Worm (Caenorhabditis elegans) whole organism, L4 larva: Measurements from ENCODE around the gene hsp-4.

Experiments used
- F10B5.3 ChIP-seq: sonication (generic microtip); optimal IDR thresholded peaks from 2 replicates; lab custom pipeline; 2016; ENCODE audit warnings: mild to moderate bottlenecking, missing genetic modification characterization, missing compliant biosample characterization
- F44E2.7 ChIP-seq: fragments of 200-800 bp; sonication (Bioruptor generic); IDR thresholded peaks from 2 replicates; pipeline ENCODE4 v2.1.2; 2022; ENCODE audit warnings: missing genetic modification characterization, missing compliant biosample characterization
- F49E8.2 ChIP-seq: sonication (generic microtip); optimal IDR thresholded peaks from 2 replicates; lab custom pipeline; 2016; ENCODE audit warnings: missing compliant biosample characterization, mild to moderate bottlenecking, missing genetic modification characterization, borderline replicate concordance
- T20F7.1 ChIP-seq: fragments of 200-800 bp; sonication (Bioruptor generic); optimal IDR thresholded peaks from 2 replicates; lab custom pipeline; 2018; ENCODE audit warnings: mild to moderate bottlenecking, missing genetic modification characterization, missing compliant biosample characterization
- T26A8.4 ChIP-seq: fragments of 200-800 bp; sonication (Bioruptor generic); IDR thresholded peaks from 2 replicates; pipeline ENCODE4 v1.3.6; 2022; ENCODE audit warnings: missing genetic modification characterization, missing compliant biosample characterization
- Y5F2A.4 ChIP-seq: fragments of 200-800 bp; sonication (Bioruptor generic); optimal IDR thresholded peaks from 2 replicates; lab custom pipeline; 2018; ENCODE audit warnings: mild to moderate bottlenecking, missing genetic modification characterization, missing compliant biosample characterization
- Y75B8A.6 ChIP-seq: fragments of 200-800 bp; sonication (Bioruptor generic); IDR thresholded peaks from 2 replicates; pipeline ENCODE4 v1.3.6; 2022; ENCODE audit warnings: missing genetic modification reagents, missing genetic modification characterization, missing compliant biosample characterization
- aly-2 ChIP-seq: sonication (generic microtip); optimal IDR thresholded peaks from 2 replicates; lab custom pipeline; 2018; ENCODE audit warnings: missing biosample characterization, missing genetic modification characterization
- ceh-28 ChIP-seq: fragments of 150-350 bp; optimal IDR thresholded peaks from 2 replicates; lab custom pipeline; 2014; ENCODE audit warnings: missing biosample characterization, missing genetic modification reagents, missing genetic modification characterization
- ceh-82 ChIP-seq: sonication (generic microtip); optimal IDR thresholded peaks from 2 replicates; lab custom pipeline; 2017; ENCODE audit warnings: missing biosample characterization, missing genetic modification characterization
- ces-1 ChIP-seq: fragments of 150-350 bp; sonication (generic microtip); optimal IDR thresholded peaks from 4 replicates; lab custom pipeline; 2014; ENCODE audit warnings: missing biosample characterization, missing genetic modification reagents, missing genetic modification characterization
- ctbp-1 ChIP-seq: fragments of 200-800 bp; sonication (Bioruptor generic); IDR thresholded peaks from 2 replicates; pipeline ENCODE4 v1.3.6; 2022; ENCODE audit warnings: missing genetic modification reagents, missing genetic modification characterization, missing compliant biosample characterization
- daf-16 ChIP-seq, 3 experiments: sonication (generic microtip); optimal IDR thresholded peaks; 2 replicates each; lab custom pipeline; 2016 to 2017; ENCODE audit warnings: missing genetic modification characterization in 3 of 3, missing genetic modification reagents in 3 of 3, mild to moderate bottlenecking in 2 of 3, missing compliant biosample characterization in 2 of 3, missing biosample characterization in 1 of 3, moderate library complexity in 1 of 3
- daf-8 ChIP-seq: fragments of 200-800 bp; sonication (Bioruptor generic); IDR thresholded peaks from 2 replicates; pipeline ENCODE4 v1.3.6; 2022; ENCODE audit warnings: missing genetic modification characterization, missing compliant biosample characterization
- dmd-6 ChIP-seq: fragments of 200-800 bp; sonication (Bioruptor generic); IDR thresholded peaks from 2 replicates; pipeline ENCODE4 v1.3.6; 2022; ENCODE audit warnings: missing genetic modification reagents, missing genetic modification characterization, missing compliant biosample characterization
- dmd-8 ChIP-seq: fragments of 200-800 bp; sonication (Bioruptor generic); IDR thresholded peaks from 2 replicates; pipeline ENCODE4 v1.3.6; 2022; ENCODE audit warnings: missing genetic modification characterization, missing compliant biosample characterization
- dmd-9 ChIP-seq: fragments of 200-800 bp; sonication (Bioruptor generic); IDR thresholded peaks from 2 replicates; pipeline ENCODE4 v1.3.6; 2022; ENCODE audit warnings: missing genetic modification reagents, missing genetic modification characterization, missing compliant biosample characterization
- dve-1 ChIP-seq: sonication (generic microtip); optimal IDR thresholded peaks from 2 replicates; lab custom pipeline; 2017; ENCODE audit warnings: antibody characterized with exemption, mild to moderate bottlenecking, missing genetic modification characterization, missing compliant biosample characterization; ENCODE audit not compliant: insufficient read depth
- hlh-11 ChIP-seq: fragments of 200-800 bp; sonication (Bioruptor generic); optimal IDR thresholded peaks from 2 replicates; lab custom pipeline; 2018; ENCODE audit warnings: mild to moderate bottlenecking, missing genetic modification characterization, missing compliant biosample characterization
- hlh-30 ChIP-seq: sonication (generic microtip); optimal IDR thresholded peaks from 2 replicates; lab custom pipeline; 2017; ENCODE audit warnings: antibody characterized with exemption, mild to moderate bottlenecking, missing genetic modification characterization, missing compliant biosample characterization; ENCODE audit not compliant: insufficient read depth
- jun-1 ChIP-seq: fragments of 150-350 bp; optimal IDR thresholded peaks from 2 replicates; lab custom pipeline; 2014; ENCODE audit warnings: missing biosample characterization, missing genetic modification reagents, missing genetic modification characterization
- lim-7 ChIP-seq: fragments of 200-800 bp; sonication (Bioruptor generic); IDR thresholded peaks from 2 replicates; pipeline ENCODE4 v1.3.6; 2022; ENCODE audit warnings: missing genetic modification characterization, missing compliant biosample characterization
- lin-38 ChIP-seq: fragments of 200-800 bp; sonication (Bioruptor generic); IDR thresholded peaks from 2 replicates; pipeline ENCODE4 v1.3.6; 2022; ENCODE audit warnings: missing genetic modification reagents, missing genetic modification characterization, missing compliant biosample characterization
- lin-39 ChIP-seq: fragments of 150-350 bp; optimal IDR thresholded peaks from 2 replicates; lab custom pipeline; 2014; ENCODE audit warnings: missing biosample characterization, missing genetic modification reagents, missing genetic modification characterization
- lir-3 ChIP-seq: sonication (generic microtip); optimal IDR thresholded peaks from 2 replicates; lab custom pipeline; 2016; ENCODE audit warnings: mild to moderate bottlenecking, missing genetic modification characterization, missing compliant biosample characterization
- lsy-2 ChIP-seq, 2 experiments: fragments of 150-350 bp in 1 of 2; sonication (generic microtip) in 1 of 2; optimal IDR thresholded peaks; 2 replicates each; lab custom pipeline; 2014 to 2017; ENCODE audit warnings: missing biosample characterization in 2 of 2, missing genetic modification characterization in 2 of 2
- madf-5 ChIP-seq, 2 experiments: fragments of 200-800 bp; sonication (Bioruptor generic); IDR thresholded peaks; 2 replicates each; pipeline ENCODE4 v1.3.6; 2022; ENCODE audit warnings: missing compliant biosample characterization in 2 of 2, missing genetic modification characterization in 2 of 2
- mep-1 ChIP-seq: fragments of 150-350 bp; sonication (generic microtip); optimal IDR thresholded peaks from 3 replicates; lab custom pipeline; 2014; ENCODE audit warnings: missing biosample characterization, missing genetic modification characterization
- nhr-10 ChIP-seq: fragments of 150-350 bp; optimal IDR thresholded peaks from 2 replicates; lab custom pipeline; 2014; ENCODE audit warnings: missing biosample characterization, missing genetic modification characterization
- nhr-28 ChIP-seq: fragments of 150-350 bp; optimal IDR thresholded peaks from 2 replicates; lab custom pipeline; 2014; ENCODE audit warnings: missing biosample characterization, missing genetic modification characterization
- sdz-12 ChIP-seq: fragments of 200-800 bp; sonication (Bioruptor generic); optimal IDR thresholded peaks from 2 replicates; lab custom pipeline; 2018; ENCODE audit warnings: mild to moderate bottlenecking, missing genetic modification characterization, missing compliant biosample characterization
- set-16 ChIP-seq: fragments of 200-800 bp; sonication (Bioruptor generic); IDR thresholded peaks from 2 replicates; pipeline ENCODE4 v1.3.6; 2022; ENCODE audit warnings: missing genetic modification reagents, missing genetic modification characterization, missing compliant biosample characterization
- snpc-1.2 ChIP-seq: fragments of 200-800 bp; sonication (Bioruptor generic); IDR thresholded peaks from 2 replicates; pipeline ENCODE4 v1.3.6; 2022; ENCODE audit warnings: missing genetic modification reagents, missing genetic modification characterization, missing compliant biosample characterization
- spr-3 ChIP-seq: fragments of 200-800 bp; sonication (Bioruptor generic); optimal IDR thresholded peaks from 2 replicates; lab custom pipeline; 2018; ENCODE audit warnings: mild to moderate bottlenecking, missing genetic modification characterization, missing compliant biosample characterization
- unc-130 ChIP-seq: sonication (generic microtip); optimal IDR thresholded peaks from 2 replicates; lab custom pipeline; 2016; ENCODE audit warnings: missing genetic modification reagents, missing genetic modification characterization, missing compliant biosample characterization
- unc-62 ChIP-seq, 3 experiments: fragments of 150-350 bp in 1 of 3; sonication (generic microtip); optimal IDR thresholded peaks in 2 of 3; peaks in 1 of 3; 1 replicate in 1 of 3; 2 replicates in 2 of 3; lab custom pipeline; 2014 to 2017; ENCODE audit warnings: missing biosample characterization in 3 of 3, missing genetic modification characterization in 3 of 3, missing genetic modification reagents in 3 of 3, missing genotype in 1 of 3
- vab-7 ChIP-seq: fragments of 200-800 bp; sonication (Bioruptor generic); IDR thresholded peaks from 2 replicates; pipeline ENCODE4 v1.3.6; 2022; ENCODE audit warnings: missing genetic modification reagents, missing genetic modification characterization, missing compliant biosample characterization
- zag-1 ChIP-seq: fragments of 150-350 bp; optimal IDR thresholded peaks from 2 replicates; lab custom pipeline; 2014; ENCODE audit warnings: missing biosample characterization, missing genetic modification characterization
- zfp-2 ChIP-seq: sonication (generic microtip); optimal IDR thresholded peaks from 2 replicates; lab custom pipeline; 2016; ENCODE audit warnings: mild to moderate bottlenecking, missing genetic modification characterization, missing compliant biosample characterization
- zip-11 ChIP-seq: fragments of 200-800 bp; sonication (Bioruptor generic); IDR thresholded peaks from 2 replicates; pipeline ENCODE4 v1.3.6; 2022; ENCODE audit warnings: missing genetic modification characterization, missing compliant biosample characterization

The hsp-4 gene

DNA sequence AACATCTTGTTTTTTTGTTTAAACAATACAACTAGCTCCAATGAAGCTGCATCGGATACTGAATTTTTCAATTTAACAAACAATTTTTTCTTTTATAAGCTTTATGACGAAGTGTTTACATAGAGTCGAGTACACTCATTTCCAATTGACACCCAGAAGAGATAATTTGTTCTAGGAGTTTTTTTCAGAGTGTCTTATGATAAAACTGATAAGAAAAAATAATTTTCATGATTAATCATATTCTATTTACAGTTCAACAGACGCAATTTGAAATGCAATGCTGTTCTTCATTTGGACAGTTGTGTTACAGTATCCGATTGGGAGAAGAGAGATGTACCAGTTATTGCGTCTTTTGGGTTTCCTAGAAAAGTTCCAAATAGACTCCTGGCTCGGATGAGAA lies 29.5 kb upstream of the hsp-4 start:
- TF ChIP-seq T20F7.1 (peak; percentile 26), daf-8 (no peak), lim-7 (no peak), hlh-30 (tag; lab: Kevin White, UChicago) (peak; percentile 11), nhr-28 (tag; lab: Kevin White, UChicago) (peak; percentile 15), daf-16 (GFP tag; optimal IDR thresholded peaks at IDR 0.05; lab: Kevin White, UChicago) (no peak), daf-16 (tag; optimal IDR thresholded peaks at IDR 0.05; lab: Kevin White, UChicago) (peak; percentile 91), lin-38 (GFP tag; lab: Robert Waterston, UW) (no peak), dve-1 (tag; lab: Kevin White, UChicago) (peak; percentile 71), dmd-6 (GFP tag; lab: Robert Waterston, UW) (peak; percentile 77), hlh-11 (peak; percentile 58), ceh-82 (tag; lab: Kevin White, UChicago) (no peak)

DNA sequence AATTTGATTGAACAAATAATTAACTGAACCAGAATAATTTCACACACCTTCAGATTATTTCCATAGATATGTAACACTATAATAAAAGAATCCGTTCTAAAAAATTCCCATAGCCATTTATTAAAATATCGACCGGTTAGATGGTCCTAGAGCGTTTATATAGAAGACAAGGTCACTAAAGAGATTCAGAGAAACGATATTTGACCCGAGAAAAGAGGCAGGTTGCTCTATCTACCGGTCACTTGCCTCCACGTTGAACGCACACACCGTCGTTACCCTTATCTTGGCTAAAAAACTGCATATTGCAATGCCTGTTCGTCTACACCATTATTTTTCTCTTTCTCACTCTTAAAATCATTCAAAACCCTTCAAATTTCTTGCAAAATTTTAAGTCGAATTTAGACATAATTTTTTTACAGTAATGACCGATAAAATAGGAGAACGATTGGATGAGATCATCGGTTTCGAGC lies 28.7 kb upstream of the hsp-4 start, which contains the start of gene C07D10.5:
TSS of gene C07D10.5 (plus strand) at position 420 of the 470 bp plus-strand sequence.
- TF ChIP-seq dmd-9 (no peak), T20F7.1 (no peak), F44E2.7 (GFP tag; lab: Robert Waterston, UW) (no peak), lin-39 (tag; lab: Kevin White, UChicago) (no peak), F49E8.2 (tag; lab: Kevin White, UChicago) (no peak), Y75B8A.6 (GFP tag; lab: Robert Waterston, UW) (no peak), lsy-2 (tag; optimal IDR thresholded peaks at IDR 0.05; lab: Kevin White, UChicago) (no peak), lir-3 (no peak), hlh-30 (tag; lab: Kevin White, UChicago) (no peak), T26A8.4 (no peak), unc-62 (GFP tag; optimal IDR thresholded peaks at IDR 0.05 in 1 of 2; lab: Kevin White, UChicago) (no peak), unc-62 (tag; optimal IDR thresholded peaks at IDR 0.05; lab: Kevin White, UChicago) (no peak), snpc-1.2 (no peak)

- no peak for TF ChIP-seq ctbp-1 (GFP tag; lab: Robert Waterston, UW)
- TF ChIP-seq, all 104 proteins: peak for 0
Observed at ce11 chrII:7379021-7379420, 26.6 kb upstream of the hsp-4 start, which contains the start of gene C07D10.6. C07D10.6 (plus strand) TSS chrII:7379321.

ce11 chrII:7374980-7375379 lies 22.5 kb upstream of the hsp-4 start, which contains the start of gene F43E2.1:
F43E2.1 (plus strand) TSS chrII:7375280.
- TF ChIP-seq aly-2, result no peak
- TF ChIP-seq sdz-12 (GFP tag; lab: Kevin White, UChicago), result no peak
- no peak for TF ChIP-seq ceh-28
- TF ChIP-seq dmd-8 (GFP tag; lab: Robert Waterston, UW), result no peak
- no peak for TF ChIP-seq zag-1
- TF ChIP-seq spr-3 (GFP tag; lab: Kevin White, UChicago), result no peak
- TF ChIP-seq set-16 (GFP tag; lab: Robert Waterston, UW), result no peak
- TF ChIP-seq zip-11 (GFP tag; lab: Robert Waterston, UW), result no peak
- TF ChIP-seq vab-7 (GFP tag; lab: Robert Waterston, UW), result no peak
- no peak for TF ChIP-seq ces-1 (GFP tag; lab: Kevin White, UChicago)
- TF ChIP-seq dmd-6 (GFP tag; lab: Robert Waterston, UW), result no peak
- TF ChIP-seq unc-130 (GFP tag; lab: Kevin White, UChicago), result no peak
- no peak for TF ChIP-seq Y5F2A.4 (GFP tag; lab: Kevin White, UChicago)
- TF ChIP-seq zfp-2 (tag; lab: Kevin White, UChicago), result no peak
- no peak for TF ChIP-seq nhr-10
- TF ChIP-seq mep-1 (tag; lab: Kevin White, UChicago), result no peak
- TF ChIP-seq jun-1 (tag; lab: Kevin White, UChicago), result no peak
- no peak for TF ChIP-seq F10B5.3
- TF ChIP-seq madf-5 (GFP tag; IDR thresholded peaks at IDR 0.05; lab: Robert Waterston, UW), result no peak
